Fruit fly (Drosophila melanogaster) whole organism, wandering third instar larva: ENCODE data around the gene PGAP1.
A peak's percentile ranks its signal among the peaks of the same experiment; 100 is the strongest.

Source experiments
- Abd-B ChIP-seq: fragments of >200 bp; optimal IDR thresholded peaks from 2 replicates; lab custom pipeline; 2017; ENCODE audit warnings: missing biosample characterization, missing genetic modification characterization
- Dfd ChIP-seq: fragments of >200 bp; optimal IDR thresholded peaks from 2 replicates; lab custom pipeline; 2017; ENCODE audit warnings: missing biosample characterization, missing genetic modification characterization
- Mio ChIP-seq: sonication (Bioruptor generic); optimal IDR thresholded peaks from 2 replicates; lab custom pipeline; 2016; ENCODE audit warnings: missing biosample characterization, missing genetic modification characterization
- ey ChIP-seq: fragments of 200-800 bp; sonication (Bioruptor generic); optimal IDR thresholded peaks from 2 replicates; lab custom pipeline; 2016; ENCODE audit warnings: missing biosample characterization, missing genetic modification characterization
- jim ChIP-seq: fragments of 175-275, 200-325 bp; sonication (Bioruptor generic); optimal IDR thresholded peaks from 2 replicates; lab custom pipeline; 2016; ENCODE audit warnings: missing biosample characterization, mild to moderate bottlenecking, missing genetic modification characterization
- pan ChIP-seq: fragments of >200 bp; optimal IDR thresholded peaks from 2 replicates; lab custom pipeline; 2017
- psq ChIP-seq: fragments of 200-800 bp; sonication (Bioruptor generic); optimal IDR thresholded peaks from 3 replicates; lab custom pipeline; 2017; ENCODE audit warnings: missing biosample characterization, mild to moderate bottlenecking, missing genetic modification characterization, moderate library complexity
- usp ChIP-seq: fragments of >200 bp; optimal IDR thresholded peaks from 2 replicates; lab custom pipeline; 2017; ENCODE audit warnings: missing biosample characterization, missing genetic modification characterization

DNA sequence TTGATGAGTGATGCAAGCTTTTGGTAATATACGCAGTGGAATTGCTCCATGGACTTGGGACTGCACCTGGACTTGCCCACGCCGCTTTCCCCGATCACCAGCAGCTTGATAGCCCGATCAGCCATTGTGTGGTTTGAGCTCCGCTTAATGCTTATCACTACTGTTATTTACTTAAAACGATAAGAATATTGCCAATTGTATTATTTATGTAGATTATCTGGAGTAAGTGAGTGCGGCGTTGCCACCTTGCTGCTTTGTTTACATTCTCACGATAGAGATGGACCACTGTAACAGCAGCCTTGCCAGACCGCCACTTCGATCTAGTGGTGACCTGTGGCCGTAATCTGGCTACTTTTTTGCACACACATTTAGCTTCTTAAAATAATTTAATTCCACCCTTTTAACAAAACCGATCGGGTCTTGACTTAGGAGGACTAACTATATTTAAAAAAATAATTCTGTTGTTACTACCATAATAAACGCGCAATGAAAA is 17.7 kb downstream of the PGAP1 start, which contains the start of gene Rab18:
- TF ChIP-seq Dfd (GFP tag; lab: Kevin White, UChicago) (no peak), usp (GFP tag; lab: Kevin White, UChicago) (no peak), Abd-B (GFP tag; lab: Kevin White, UChicago) (no peak), ey (peak; percentile 30), pan (no peak), psq (GFP tag; lab: Kevin White, UChicago) (no peak), Mio (no peak), jim (GFP tag; lab: Kevin White, UChicago) (no peak)
